Worm (Caenorhabditis elegans): ENCODE measurements around the gene W06G6.2.

ce11 chrV:16640366-16640765, 11.3 kb downstream of the W06G6.2 start:
- TF ChIP-seq elt-1 (tag; optimal IDR thresholded peaks at IDR 0.05; ENCODE audit: borderline replicate concordance, insufficient read depth) (no peak), lin-13 (tag; optimal IDR thresholded peaks at IDR 0.05) (no peak), blmp-1 (tag; optimal IDR thresholded peaks at IDR 0.05) (no peak), ces-1 (GFP tag; optimal IDR thresholded peaks at IDR 0.05) (no peak), nhr-237 (tag; optimal IDR thresholded peaks at IDR 0.05) (no peak), M03D4.4 (tag; optimal IDR thresholded peaks at IDR 0.05) (no peak), elt-3 (tag; optimal IDR thresholded peaks at IDR 0.05) (no peak), mab-5 (tag; optimal IDR thresholded peaks at IDR 0.05) (no peak), ztf-11 (tag; optimal IDR thresholded peaks at IDR 0.05) (no peak), nhr-28 (tag; optimal IDR thresholded peaks at IDR 0.05) (no peak), unc-62 (GFP tag; optimal IDR thresholded peaks at IDR 0.05) (no peak), unc-39 (tag; optimal IDR thresholded peaks at IDR 0.05) (no peak), pha-4 (tag; optimal IDR thresholded peaks at IDR 0.05) (no peak)
